Fruit fly (Drosophila melanogaster) whole organism, embryonic: ENCODE data around the gene CG13928.
A peak's percentile ranks its signal among the peaks of the same experiment; 100 is the strongest.

Experiments
- ATbp ChIP-seq: fragments of 200-800 bp; sonication (Bioruptor generic); optimal IDR thresholded peaks from 2 replicates; lab custom pipeline; 2017; ENCODE audit warnings: missing biosample characterization, mild to moderate bottlenecking, missing genetic modification characterization, missing genetic modification reagents
- Abd-B ChIP-seq: fragments of 200-800 bp; sonication (Bioruptor generic); optimal IDR thresholded peaks from 2 replicates; lab custom pipeline; 2018; ENCODE audit warnings: missing biosample characterization, mild to moderate bottlenecking, missing genetic modification characterization, moderate library complexity
- Atf3 ChIP-seq: fragments of 200-800 bp; sonication (Bioruptor generic); optimal IDR thresholded peaks from 3 replicates; lab custom pipeline; 2016; ENCODE audit warnings: missing biosample characterization, missing genetic modification characterization
- CG10274 ChIP-seq: fragments of 200-800 bp; sonication (Bioruptor generic); optimal IDR thresholded peaks from 3 replicates; lab custom pipeline; 2017; ENCODE audit warnings: missing biosample characterization, mild to moderate bottlenecking, missing genetic modification characterization
- CG10366 ChIP-seq: fragments of 200-800 bp; sonication (Bioruptor generic); IDR thresholded peaks from 2 replicates; pipeline ENCODE4 v1.3.6; 2022; ENCODE audit warnings: missing biosample characterization, missing genetic modification characterization
- CG12104 ChIP-seq: fragments of 200-800 bp; sonication (Bioruptor generic); optimal IDR thresholded peaks from 3 replicates; lab custom pipeline; 2016; ENCODE audit warnings: missing biosample characterization, missing genetic modification characterization
- CG12219 ChIP-seq: fragments of 200-800 bp; sonication (Bioruptor generic); optimal IDR thresholded peaks from 3 replicates; lab custom pipeline; 2018; ENCODE audit warnings: missing biosample characterization, mild to moderate bottlenecking, missing genetic modification characterization
- CG12659 ChIP-seq: fragments of 200-800 bp; sonication (Bioruptor generic); optimal IDR thresholded peaks from 3 replicates; lab custom pipeline; 2017; ENCODE audit warnings: mild to moderate bottlenecking, missing biosample characterization, missing genetic modification reagents, missing genetic modification characterization
- CG13894 ChIP-seq: fragments of 200-800 bp; sonication (Bioruptor generic); optimal IDR thresholded peaks from 3 replicates; lab custom pipeline; 2018; ENCODE audit warnings: missing biosample characterization, mild to moderate bottlenecking, missing genetic modification characterization, moderate library complexity
- CG15269 ChIP-seq: fragments of 200-800 bp; sonication (Bioruptor generic); optimal IDR thresholded peaks from 2 replicates; lab custom pipeline; 2018; ENCODE audit warnings: missing biosample characterization, mild to moderate bottlenecking, missing genetic modification characterization, moderate library complexity
- CG17328 ChIP-seq: fragments of 200-800 bp; sonication (Bioruptor generic); IDR thresholded peaks from 2 replicates; pipeline ENCODE4 v1.3.6; 2022; ENCODE audit warnings: missing biosample characterization, missing genetic modification characterization
- CG1832 ChIP-seq: fragments of 200-800 bp; sonication (Bioruptor generic); optimal IDR thresholded peaks from 2 replicates; lab custom pipeline; 2017; ENCODE audit warnings: missing biosample characterization, mild to moderate bottlenecking, missing genetic modification characterization, inconsistent platforms
- CG18764 ChIP-seq: fragments of 200-800 bp; sonication (Bioruptor generic); optimal IDR thresholded peaks from 3 replicates; lab custom pipeline; 2016; ENCODE audit warnings: missing biosample characterization, missing genetic modification characterization
- CG2712 ChIP-seq: fragments of 200-800 bp; optimal IDR thresholded peaks from 3 replicates; lab custom pipeline; 2019; ENCODE audit warnings: missing biosample characterization, mild to moderate bottlenecking, missing genetic modification characterization, moderate library complexity
- CG2875 ChIP-seq: fragments of 200-800 bp; sonication (Bioruptor generic); optimal IDR thresholded peaks from 2 replicates; lab custom pipeline; 2017; ENCODE audit warnings: missing biosample characterization, mild to moderate bottlenecking, missing genetic modification characterization, missing genetic modification reagents
- CG2889 ChIP-seq: fragments of 200-800 bp; sonication (Bioruptor generic); IDR thresholded peaks from 3 replicates; pipeline ENCODE4 v1.3.6; 2022; ENCODE audit warnings: missing biosample characterization, missing genetic modification characterization
- CG5180 ChIP-seq: fragments of 200-800 bp; sonication (Bioruptor generic); optimal IDR thresholded peaks from 3 replicates; lab custom pipeline; 2017; ENCODE audit warnings: missing biosample characterization, missing genetic modification characterization, mild to moderate bottlenecking, moderate library complexity, missing genetic modification reagents
- CG6254 ChIP-seq: fragments of 200-800 bp; sonication (Bioruptor generic); optimal IDR thresholded peaks from 3 replicates; lab custom pipeline; 2017; ENCODE audit warnings: mild to moderate bottlenecking, missing biosample characterization, missing genetic modification reagents, missing genetic modification characterization
- CG6765 ChIP-seq: fragments of 200-800 bp; sonication (Bioruptor generic); optimal IDR thresholded peaks from 3 replicates; lab custom pipeline; 2017; ENCODE audit warnings: missing biosample characterization, mild to moderate bottlenecking, missing genetic modification characterization
- CG8290 ChIP-seq, 3 experiments: fragments of 200-800 bp; sonication (Bioruptor generic); optimal IDR thresholded peaks; 2 replicates each; lab custom pipeline; 2016 to 2019; ENCODE audit warnings: missing biosample characterization in 3 of 3, missing genetic modification characterization in 3 of 3, mild to moderate bottlenecking in 2 of 3, moderate library complexity in 1 of 3
- CG9797 ChIP-seq: fragments of 200-800 bp; sonication (Bioruptor generic); optimal IDR thresholded peaks from 3 replicates; lab custom pipeline; 2018; ENCODE audit warnings: missing biosample characterization, mild to moderate bottlenecking, missing genetic modification characterization
- CG9817 ChIP-seq: fragments of 200-800 bp; sonication (Bioruptor generic); optimal IDR thresholded peaks from 2 replicates; lab custom pipeline; 2018; ENCODE audit warnings: missing biosample characterization, mild to moderate bottlenecking, missing genetic modification characterization, moderate library complexity
- Dbx ChIP-seq: fragments of 200-800 bp; sonication (Bioruptor generic); IDR thresholded peaks from 3 replicates; pipeline ENCODE4 v1.3.6; 2022; ENCODE audit warnings: missing biosample characterization, missing genetic modification characterization
- ERR ChIP-seq: fragments of 200-800 bp; sonication (Bioruptor generic); optimal IDR thresholded peaks from 2 replicates; lab custom pipeline; 2016; ENCODE audit warnings: missing biosample characterization, missing genetic modification characterization
- Fer1 ChIP-seq: fragments of 200-800 bp; sonication (Bioruptor generic); optimal IDR thresholded peaks from 2 replicates; lab custom pipeline; 2017; ENCODE audit warnings: missing biosample characterization, mild to moderate bottlenecking, missing genetic modification characterization
- H2.0 ChIP-seq: fragments of 200-800 bp; sonication (Bioruptor generic); IDR thresholded peaks from 2 replicates; pipeline ENCODE4 v1.3.6; 2022; ENCODE audit warnings: missing biosample characterization, missing genetic modification characterization
- Hand ChIP-seq: fragments of 200-800 bp; sonication (Bioruptor generic); optimal IDR thresholded peaks from 2 replicates; lab custom pipeline; 2017; ENCODE audit warnings: mild to moderate bottlenecking, missing biosample characterization, missing genetic modification reagents, missing genetic modification characterization
- Ravus ChIP-seq: fragments of 200-800 bp; sonication (Bioruptor generic); IDR thresholded peaks from 2 replicates; pipeline ENCODE4 v1.3.6; 2022; ENCODE audit warnings: missing biosample characterization, missing genetic modification characterization
- Side ChIP-seq: fragments of 200-800 bp; sonication (Bioruptor generic); optimal IDR thresholded peaks from 2 replicates; lab custom pipeline; 2016; ENCODE audit warnings: missing biosample characterization, missing genetic modification characterization
- Sox102F ChIP-seq: fragments of 200-800 bp; sonication (Bioruptor generic); optimal IDR thresholded peaks from 2 replicates; lab custom pipeline; 2018; ENCODE audit warnings: missing biosample characterization, mild to moderate bottlenecking, missing genetic modification characterization, moderate library complexity
- crp ChIP-seq, 2 experiments: fragments of 200-800 bp; sonication (Bioruptor generic); optimal IDR thresholded peaks; 2 replicates in 1 of 2; 3 replicates in 1 of 2; lab custom pipeline; 2017; ENCODE audit warnings: missing biosample characterization in 2 of 2, missing genetic modification characterization in 2 of 2, mild to moderate bottlenecking in 1 of 2, moderate library complexity in 1 of 2
- dan ChIP-seq: fragments of 200-800 bp; sonication (Bioruptor generic); IDR thresholded peaks from 2 replicates; pipeline ENCODE4 v1.3.6; 2022; ENCODE audit warnings: missing biosample characterization, missing genetic modification characterization
- dmrt99B ChIP-seq: fragments of 200-800 bp; sonication (Bioruptor generic); optimal IDR thresholded peaks from 2 replicates; lab custom pipeline; 2018; ENCODE audit warnings: missing biosample characterization, mild to moderate bottlenecking, missing genetic modification characterization, moderate library complexity
- eve ChIP-seq, 2 experiments: fragments of >200 bp; optimal IDR thresholded peaks; 2 replicates each; lab custom pipeline; 2017; ENCODE audit warnings: missing biosample characterization in 2 of 2, missing genetic modification characterization in 2 of 2
- fd64A ChIP-seq: fragments of 200-800 bp; sonication (Bioruptor generic); optimal IDR thresholded peaks from 3 replicates; lab custom pipeline; 2018; ENCODE audit warnings: missing biosample characterization, mild to moderate bottlenecking, missing genetic modification characterization
- fd96Cb ChIP-seq: fragments of 200-800 bp; sonication (Bioruptor generic); optimal IDR thresholded peaks from 2 replicates; lab custom pipeline; 2018; ENCODE audit warnings: missing biosample characterization, mild to moderate bottlenecking, missing genetic modification characterization, moderate library complexity
- grn ChIP-seq: fragments of 200-800 bp; sonication (Bioruptor generic); optimal IDR thresholded peaks from 3 replicates; lab custom pipeline; 2017; ENCODE audit warnings: missing biosample characterization, missing genetic modification characterization
- gro ChIP-seq: fragments of 200-800 bp; sonication (Bioruptor generic); optimal IDR thresholded peaks from 2 replicates; lab custom pipeline; 2016; ENCODE audit warnings: missing biosample characterization, missing genetic modification characterization
- nom ChIP-seq: fragments of 200-800 bp; sonication (Bioruptor generic); optimal IDR thresholded peaks from 2 replicates; lab custom pipeline; 2017; ENCODE audit warnings: missing biosample characterization, missing genetic modification characterization, mild to moderate bottlenecking, moderate library complexity, missing genetic modification reagents
- oc ChIP-seq: fragments of 200-800 bp; sonication (Bioruptor generic); optimal IDR thresholded peaks from 2 replicates; lab custom pipeline; 2018; ENCODE audit warnings: missing biosample characterization, mild to moderate bottlenecking, missing genetic modification characterization, moderate library complexity
- otp ChIP-seq: fragments of 200-800 bp; sonication (Bioruptor generic); IDR thresholded peaks from 3 replicates; pipeline ENCODE4, ENCODE4 v1.3.6; 2022; ENCODE audit warnings: missing biosample characterization, missing genetic modification characterization
- pho ChIP-seq: fragments of 200-800 bp; sonication (Bioruptor generic); optimal IDR thresholded peaks from 2 replicates; lab custom pipeline; 2016; ENCODE audit warnings: missing biosample characterization, missing genetic modification characterization
- sens-2 ChIP-seq: fragments of 200-800 bp; sonication (Bioruptor generic); IDR thresholded peaks from 2 replicates; pipeline ENCODE4 v1.3.6; 2022; ENCODE audit warnings: missing biosample characterization, missing genetic modification characterization
- sr ChIP-seq: fragments of 200-800 bp; sonication (Bioruptor generic); IDR thresholded peaks from 3 replicates; pipeline ENCODE4 v1.3.6; 2022; ENCODE audit warnings: missing biosample characterization, missing genetic modification characterization
- ssp ChIP-seq: fragments of 200-800 bp; sonication (Bioruptor generic); IDR thresholded peaks from 2 replicates; pipeline ENCODE4 v1.3.6; 2022; ENCODE audit warnings: missing biosample characterization, missing genetic modification characterization
- tna ChIP-seq: fragments of 200-800 bp; sonication (Bioruptor generic); IDR thresholded peaks from 2 replicates; pipeline ENCODE4 v1.3.6; 2022; ENCODE audit warnings: missing biosample characterization, missing genetic modification characterization; ENCODE audit not compliant: partially characterized antibody
- zfh2 ChIP-seq: fragments of 200-800 bp; sonication (Bioruptor generic); optimal IDR thresholded peaks from 2 replicates; lab custom pipeline; 2016; ENCODE audit warnings: missing biosample characterization, missing genetic modification characterization

Gene CG13928

DNA sequence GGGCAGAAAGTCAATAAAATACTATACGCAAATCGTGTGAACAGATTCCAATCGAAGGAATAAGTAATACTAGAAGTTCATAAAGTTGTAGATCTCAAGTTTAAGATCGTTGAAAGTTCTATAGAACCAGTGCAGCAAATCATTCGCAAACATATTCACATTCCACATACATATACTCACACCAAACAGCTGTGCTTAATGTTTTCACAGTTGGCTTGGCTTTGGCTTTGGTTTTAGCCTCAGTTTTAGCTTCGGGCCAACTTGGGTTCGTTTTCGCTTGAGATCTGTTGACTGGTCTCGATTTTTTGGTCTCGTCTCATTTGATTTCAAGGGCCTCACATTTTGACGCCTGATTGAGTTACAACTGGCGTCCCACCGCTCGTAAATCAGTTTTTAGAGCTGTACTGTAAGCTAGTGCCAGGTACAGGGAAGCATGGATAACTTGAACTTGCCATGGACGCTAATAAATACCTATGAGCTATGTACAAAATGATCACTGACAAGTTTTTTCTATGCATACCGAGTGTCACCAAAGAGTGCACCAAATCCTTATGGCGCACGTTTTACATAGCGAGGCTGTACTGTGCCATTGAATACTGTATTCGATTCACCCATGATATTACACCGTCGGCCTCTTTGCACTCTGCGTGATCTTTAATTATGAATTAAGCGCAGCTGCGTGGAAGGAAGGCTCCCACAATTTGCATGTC is 40.9 kb downstream of the CG13928 start (continued):
- TF ChIP-seq ERR (GFP tag; lab: Kevin White, UChicago) (peak; percentile 65), grn (GFP tag; lab: Kevin White, UChicago) (no peak), CG8290 (GFP tag; optimal IDR thresholded peaks at IDR 0.05; lab: Kevin White, UChicago) (peak; percentile 69), CG8290 (tag; optimal IDR thresholded peaks at IDR 0.05; lab: Kevin White, UChicago) (peak in 1 of 2 experiments; percentile 97), CG17328 (peak; percentile 74), gro (GFP tag; lab: Kevin White, UChicago) (peak; percentile 91), Fer1 (GFP tag; lab: Kevin White, UChicago) (peak; percentile 84), pho (GFP tag; lab: Kevin White, UChicago) (peak; percentile 75), tna (GFP tag; lab: Robert Waterston, UW) (no peak), CG1832 (no peak), dan (GFP tag; lab: Robert Waterston, UW) (peak; percentile 64), sens-2 (GFP tag; lab: Robert Waterston, UW) (peak; percentile 50; the same call in 1 of the 2 replicates), dmrt99B (tag; lab: Kevin White, UChicago) (peak; percentile 88), CG18764 (peak; percentile 77), nom (GFP tag; lab: Kevin White, UChicago) (peak; percentile 76), fd96Cb (tag; lab: Kevin White, UChicago) (peak; percentile 80), CG10274 (peak; percentile 74), Dbx (GFP tag; lab: Robert Waterston, UW) (peak; percentile 82), CG2889 (GFP tag; lab: Robert Waterston, UW) (peak; percentile 87), Abd-B (peak; percentile 78), CG2875 (GFP tag; lab: Kevin White, UChicago) (peak; percentile 22), otp (GFP tag; lab: Robert Waterston, UW) (peak; percentile 89), CG6765 (GFP tag; lab: Kevin White, UChicago) (peak; percentile 76), oc (tag; lab: Kevin White, UChicago) (peak; percentile 28), CG6254 (GFP tag; lab: Kevin White, UChicago) (peak; percentile 12), Atf3 (peak; percentile 52), Hand (GFP tag; lab: Kevin White, UChicago) (peak; percentile 32), CG13894 (peak; percentile 57), CG12659 (GFP tag; lab: Kevin White, UChicago) (peak; percentile 74), ATbp (GFP tag; lab: Kevin White, UChicago) (peak; percentile 61), sr (GFP tag; lab: Robert Waterston, UW) (peak; percentile 56; the same call in 2 of the 3 replicates), Sox102F (GFP tag; lab: Kevin White, UChicago) (peak; percentile 77), H2.0 (GFP tag; lab: Robert Waterston, UW) (peak; percentile 88), crp (GFP tag; optimal IDR thresholded peaks at IDR 0.05; lab: Kevin White, UChicago) (peak in 1 of 2 experiments; percentile 8), zfh2 (peak; percentile 62), CG12104 (GFP tag; lab: Kevin White, UChicago) (peak; percentile 68), Side (GFP tag; lab: Kevin White, UChicago) (peak; percentile 81), CG12219 (peak; percentile 76), CG2712 (tag; lab: Kevin White, UChicago) (peak; percentile 67), CG9817 (tag; lab: Kevin White, UChicago) (peak; percentile 90), CG10366 (GFP tag; lab: Robert Waterston, UW) (peak; percentile 87), eve (GFP tag; optimal IDR thresholded peaks at IDR 0.05; lab: Kevin White, UChicago) (no peak), CG5180 (peak; percentile 51), ssp (GFP tag; lab: Robert Waterston, UW) (peak; percentile 78), Ravus (GFP tag; lab: Robert Waterston, UW) (peak; percentile 78), fd64A (GFP tag; lab: Kevin White, UChicago) (peak; percentile 6), CG15269 (peak; percentile 89), CG9797 (GFP tag; lab: Kevin White, UChicago) (no peak)
